Worm (Caenorhabditis elegans) whole organism, L3 larva: ENCODE measurements around the gene K04B12.2.

Experiments used
- R02D3.7 ChIP-seq: fragments of 150-350 bp; optimal IDR thresholded peaks from 2 replicates; lab custom pipeline; 2014; ENCODE audit warnings: missing biosample characterization, missing genetic modification characterization
- ZK546.5 ChIP-seq: sonication (generic microtip); optimal IDR thresholded peaks from 2 replicates; lab custom pipeline; 2017; ENCODE audit warnings: missing biosample characterization, missing genetic modification characterization
- aly-2 ChIP-seq: fragments of 150-350 bp; optimal IDR thresholded peaks from 2 replicates; lab custom pipeline; 2014; ENCODE audit warnings: missing biosample characterization, missing genetic modification characterization
- ama-1 ChIP-seq: fragments of 150-350 bp; optimal IDR thresholded peaks from 2 replicates; lab custom pipeline; 2018
- ceh-16 ChIP-seq: sonication (generic microtip); optimal IDR thresholded peaks from 2 replicates; lab custom pipeline; 2017; ENCODE audit warnings: missing biosample characterization, missing genetic modification characterization
- ceh-28 ChIP-seq: fragments of 150-350 bp; optimal IDR thresholded peaks from 2 replicates; lab custom pipeline; 2014; ENCODE audit warnings: missing biosample characterization, missing genetic modification reagents, missing genetic modification characterization
- ceh-82 ChIP-seq: fragments of 150-350 bp; optimal IDR thresholded peaks from 2 replicates; lab custom pipeline; 2014; ENCODE audit warnings: missing biosample characterization, missing genetic modification characterization
- ceh-9 ChIP-seq: sonication (generic microtip); optimal IDR thresholded peaks from 2 replicates; lab custom pipeline; 2018; ENCODE audit warnings: missing biosample characterization, missing genetic modification characterization
- daf-12 ChIP-seq: fragments of 150-350 bp; optimal IDR thresholded peaks from 2 replicates; lab custom pipeline; 2014; ENCODE audit warnings: missing biosample characterization, missing genetic modification reagents, missing genetic modification characterization
- egl-27 ChIP-seq: sonication (generic microtip); optimal IDR thresholded peaks from 4 replicates; lab custom pipeline; 2017; ENCODE audit warnings: missing biosample characterization, missing genetic modification reagents, missing genetic modification characterization
- egl-5 ChIP-seq: fragments of 150-350 bp; optimal IDR thresholded peaks from 2 replicates; lab custom pipeline; 2017; ENCODE audit warnings: missing biosample characterization, missing genetic modification reagents, missing genetic modification characterization, inconsistent platforms
- elt-1 ChIP-seq: fragments of 150-350 bp; optimal IDR thresholded peaks from 2 replicates; lab custom pipeline; 2014; ENCODE audit warnings: missing biosample characterization, missing genetic modification characterization
- elt-2 ChIP-seq: sonication (generic microtip); optimal IDR thresholded peaks from 2 replicates; lab custom pipeline; 2016; ENCODE audit warnings: missing genetic modification reagents, mild to moderate bottlenecking, missing genetic modification characterization, missing compliant biosample characterization
- elt-3 ChIP-seq, 3 experiments: fragments of 150-350 bp in 1 of 3; sonication (generic microtip) in 2 of 3; optimal IDR thresholded peaks; 2 replicates in 2 of 3; 4 replicates in 1 of 3; lab custom pipeline; 2014 to 2017; ENCODE audit warnings: missing biosample characterization in 3 of 3, missing genetic modification characterization in 3 of 3
- eor-1 ChIP-seq, 2 experiments: fragments of 150-350 bp; optimal IDR thresholded peaks; 2 replicates each; lab custom pipeline; 2014 to 2018; ENCODE audit warnings: missing biosample characterization in 2 of 2, missing genetic modification characterization in 2 of 2
- fkh-10 ChIP-seq: sonication (generic microtip); optimal IDR thresholded peaks from 2 replicates; lab custom pipeline; 2017; ENCODE audit warnings: missing biosample characterization, missing genetic modification reagents, missing genetic modification characterization
- fkh-2 ChIP-seq: fragments of 150-350 bp; optimal IDR thresholded peaks from 2 replicates; lab custom pipeline; 2014; ENCODE audit warnings: missing biosample characterization, missing genetic modification reagents, missing genetic modification characterization
- fos-1 ChIP-seq: fragments of 150-350 bp; optimal IDR thresholded peaks from 2 replicates; lab custom pipeline; 2014; ENCODE audit warnings: missing biosample characterization, missing genetic modification characterization
- hmg-11 ChIP-seq: sonication (generic microtip); optimal IDR thresholded peaks from 2 replicates; lab custom pipeline; 2016; ENCODE audit warnings: missing genetic modification characterization, missing compliant biosample characterization
- jun-1 ChIP-seq: fragments of 150-350 bp; optimal IDR thresholded peaks from 2 replicates; lab custom pipeline; 2014; ENCODE audit warnings: missing biosample characterization, missing genetic modification reagents, missing genetic modification characterization
- lin-15B ChIP-seq: fragments of 150-350 bp; optimal IDR thresholded peaks from 2 replicates; lab custom pipeline; 2014; ENCODE audit warnings: missing biosample characterization, missing genetic modification characterization
- lin-39 ChIP-seq: fragments of 150-350 bp; optimal IDR thresholded peaks from 2 replicates; lab custom pipeline; 2018; ENCODE audit warnings: missing biosample characterization, missing genetic modification reagents, missing genetic modification characterization
- lsy-12 ChIP-seq: sonication (generic microtip); optimal IDR thresholded peaks from 2 replicates; lab custom pipeline; 2016; ENCODE audit warnings: mild to moderate bottlenecking, missing genetic modification characterization, missing compliant biosample characterization
- mdl-1 ChIP-seq: fragments of 150-350 bp; optimal IDR thresholded peaks from 2 replicates; lab custom pipeline; 2014; ENCODE audit warnings: missing biosample characterization, missing genetic modification characterization
- mml-1 ChIP-seq: fragments of 150-350 bp; sonication (generic microtip); optimal IDR thresholded peaks from 3 replicates; lab custom pipeline; 2014; ENCODE audit warnings: missing biosample characterization, missing genetic modification characterization
- nfya-1 ChIP-seq: sonication (generic microtip); optimal IDR thresholded peaks from 2 replicates; lab custom pipeline; 2017; ENCODE audit warnings: missing genetic modification characterization, mild to moderate bottlenecking, missing compliant biosample characterization, antibody characterized with exemption, moderate library complexity; ENCODE audit not compliant: insufficient read depth
- nhr-11 ChIP-seq: fragments of 150-350 bp; optimal IDR thresholded peaks from 2 replicates; lab custom pipeline; 2014; ENCODE audit warnings: missing biosample characterization, missing genetic modification characterization
- nhr-12 ChIP-seq: fragments of 150-350 bp; optimal IDR thresholded peaks from 2 replicates; lab custom pipeline; 2014; ENCODE audit warnings: missing biosample characterization, missing genetic modification characterization
- nhr-23 ChIP-seq: fragments of 150-350 bp; optimal IDR thresholded peaks from 2 replicates; lab custom pipeline; 2014; ENCODE audit warnings: missing biosample characterization, missing genetic modification reagents, missing genetic modification characterization
- nhr-237 ChIP-seq: fragments of 150-350 bp; optimal IDR thresholded peaks from 2 replicates; lab custom pipeline; 2014; ENCODE audit warnings: missing biosample characterization, missing genetic modification characterization
- nhr-25 ChIP-seq: sonication (generic microtip); optimal IDR thresholded peaks from 2 replicates; lab custom pipeline; 2017; ENCODE audit warnings: missing biosample characterization, missing genetic modification characterization
- nhr-28 ChIP-seq: fragments of 150-350 bp; optimal IDR thresholded peaks from 2 replicates; lab custom pipeline; 2014; ENCODE audit warnings: missing biosample characterization, missing genetic modification characterization
- nhr-43 ChIP-seq: sonication (generic microtip); optimal IDR thresholded peaks from 2 replicates; lab custom pipeline; 2016; ENCODE audit warnings: mild to moderate bottlenecking, missing genetic modification characterization, missing compliant biosample characterization; ENCODE audit not compliant: poor library complexity, severe bottlenecking
- nhr-67 ChIP-seq: fragments of 150-350 bp; optimal IDR thresholded peaks from 2 replicates; lab custom pipeline; 2014; ENCODE audit warnings: missing biosample characterization, missing genetic modification characterization
- nhr-76 ChIP-seq: fragments of 150-350 bp; sonication (generic microtip); optimal IDR thresholded peaks from 5 replicates; lab custom pipeline; 2014; ENCODE audit warnings: missing biosample characterization, missing genetic modification characterization
- nhr-77 ChIP-seq: fragments of 150-350 bp; optimal IDR thresholded peaks from 2 replicates; lab custom pipeline; 2014; ENCODE audit warnings: missing biosample characterization, missing genetic modification characterization
- pha-4 ChIP-seq: fragments of 150-350 bp; optimal IDR thresholded peaks from 2 replicates; lab custom pipeline; 2014; ENCODE audit warnings: missing biosample characterization, missing genetic modification reagents, missing genetic modification characterization
- pqm-1 ChIP-seq: fragments of 150-350 bp; optimal IDR thresholded peaks from 2 replicates; lab custom pipeline; 2017; ENCODE audit warnings: missing biosample characterization, missing genetic modification characterization, inconsistent platforms
- sea-2 ChIP-seq: fragments of 150-350 bp; sonication (generic microtip); optimal IDR thresholded peaks from 4 replicates; lab custom pipeline; 2014; ENCODE audit warnings: missing biosample characterization, missing genetic modification reagents, missing genetic modification characterization
- skn-1 ChIP-seq: fragments of 150-350 bp; optimal IDR thresholded peaks from 2 replicates; lab custom pipeline; 2014; ENCODE audit warnings: missing biosample characterization, missing genetic modification characterization
- snpc-4 ChIP-seq: fragments of 150-350 bp; optimal IDR thresholded peaks from 2 replicates; lab custom pipeline; 2014; ENCODE audit warnings: missing biosample characterization, missing genetic modification characterization
- tbx-2 ChIP-seq: sonication (generic microtip); optimal IDR thresholded peaks from 2 replicates; lab custom pipeline; 2016; ENCODE audit warnings: mild to moderate bottlenecking, missing genetic modification characterization, missing compliant biosample characterization
- unc-39 ChIP-seq: sonication (generic microtip); optimal IDR thresholded peaks from 4 replicates; lab custom pipeline; 2017; ENCODE audit warnings: missing biosample characterization, missing genetic modification characterization
- unc-62 ChIP-seq: fragments of 150-350 bp; sonication (generic microtip); optimal IDR thresholded peaks from 4 replicates; lab custom pipeline; 2014; ENCODE audit warnings: missing biosample characterization, missing genetic modification reagents, missing genetic modification characterization
- zag-1 ChIP-seq: fragments of 150-350 bp; optimal IDR thresholded peaks from 2 replicates; lab custom pipeline; 2014; ENCODE audit warnings: missing biosample characterization, missing genetic modification characterization
- ztf-11 ChIP-seq: fragments of 150-350 bp; optimal IDR thresholded peaks from 2 replicates; lab custom pipeline; 2014; ENCODE audit warnings: missing biosample characterization, missing genetic modification characterization
- ztf-4 ChIP-seq: fragments of 150-350 bp; optimal IDR thresholded peaks from 2 replicates; lab custom pipeline; 2014; ENCODE audit warnings: missing biosample characterization, missing genetic modification characterization

Gene K04B12.2

ce11 chrII:14401098-14401497 is 36.7 kb downstream of the K04B12.2 start:
- no peak for TF ChIP-seq ZK546.5 (tag; lab: Kevin White, UChicago)
- TF ChIP-seq nfya-1 (tag; lab: Kevin White, UChicago) = no peak
- TF ChIP-seq pha-4 = no peak
- peak; percentile 87 for TF ChIP-seq ama-1 (lab: Kevin White, UChicago)

ce11 chrII:14399595-14399994 is 38.2 kb downstream of the K04B12.2 start:
- TF ChIP-seq jun-1 (tag; lab: Kevin White, UChicago) (peak; percentile 60), tbx-2 (peak; percentile 16), R02D3.7 (no peak), elt-2 (peak; percentile 56), ama-1 (lab: Kevin White, UChicago) (no peak), elt-3 (tag; optimal IDR thresholded peaks at IDR 0.05; lab: Kevin White, UChicago) (peak in 1 of 3 experiments; percentile 6), fkh-10 (GFP tag; lab: Kevin White, UChicago) (peak; percentile 46), nhr-23 (tag; lab: Kevin White, UChicago) (peak; percentile 81), unc-62 (no peak), mml-1 (tag; lab: Kevin White, UChicago) (no peak), ceh-82 (no peak), egl-5 (tag; lab: Kevin White, UChicago) (peak; percentile 98), nhr-43 (peak; percentile 70), nhr-11 (no peak), ztf-11 (tag; lab: Kevin White, UChicago) (no peak), nfya-1 (tag; lab: Kevin White, UChicago) (peak; percentile 91), unc-39 (tag; lab: Kevin White, UChicago) (no peak), nhr-25 (tag; lab: Kevin White, UChicago) (peak; percentile 85), lin-15B (tag; lab: Kevin White, UChicago) (peak; percentile 93), lsy-12 (tag; lab: Kevin White, UChicago) (peak; percentile 48), fkh-2 (no peak), ztf-4 (peak; percentile 41), snpc-4 (tag; lab: Kevin White, UChicago) (peak; percentile 89), ceh-16 (tag; lab: Kevin White, UChicago) (no peak), nhr-77 (tag; lab: Kevin White, UChicago) (peak; percentile 6), fos-1 (tag; lab: Kevin White, UChicago) (no peak), nhr-28 (tag; lab: Kevin White, UChicago) (no peak), nhr-12 (tag; lab: Kevin White, UChicago) (no peak), pha-4 (peak; percentile 98), eor-1 (tag; optimal IDR thresholded peaks at IDR 0.05; lab: Kevin White, UChicago) (peak in 1 of 2 experiments; percentile 51), ZK546.5 (tag; lab: Kevin White, UChicago) (no peak), pqm-1 (tag; lab: Kevin White, UChicago) (peak; percentile 61), ceh-28 (tag; lab: Kevin White, UChicago) (peak; percentile 77), daf-12 (tag; lab: Kevin White, UChicago) (no peak), mdl-1 (tag; lab: Kevin White, UChicago) (peak; percentile 51), ceh-9 (tag; lab: Kevin White, UChicago) (no peak), egl-27 (no peak), aly-2 (tag; lab: Kevin White, UChicago) (no peak), sea-2 (GFP tag; lab: Kevin White, UChicago) (no peak), nhr-237 (tag; lab: Kevin White, UChicago) (no peak), nhr-76 (tag; lab: Kevin White, UChicago) (no peak), lin-39 (tag; lab: Kevin White, UChicago) (peak; percentile 89), zag-1 (tag; lab: Kevin White, UChicago) (no peak), elt-1 (tag; lab: Kevin White, UChicago) (no peak), hmg-11 (tag; lab: Kevin White, UChicago) (peak; percentile 86), skn-1 (tag; lab: Kevin White, UChicago) (no peak), nhr-67 (tag; lab: Kevin White, UChicago) (no peak)
